Worm (Caenorhabditis elegans): ENCODE results near the gene oac-23.

oac-23 gene

DNA sequence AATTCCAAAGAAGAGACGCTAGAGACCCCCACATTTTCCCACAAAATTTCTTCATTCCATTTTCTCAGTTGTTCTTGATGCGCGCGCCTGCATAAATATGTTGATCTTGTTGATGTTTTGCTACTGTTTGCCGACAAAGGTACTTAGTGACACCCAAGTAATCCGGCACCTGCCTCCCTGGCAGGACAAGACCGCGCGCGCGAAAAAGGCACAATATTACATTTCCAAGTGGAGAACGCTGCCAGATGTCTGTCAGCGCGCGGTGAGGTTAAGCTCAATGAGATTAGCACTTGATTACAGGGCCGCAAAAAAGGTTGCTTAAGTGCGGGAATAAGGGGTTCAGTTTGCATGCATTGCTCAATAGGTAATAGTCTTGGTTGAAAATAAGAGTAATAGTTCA lies 39.6 kb upstream of the oac-23 start:
- no peak for TF ChIP-seq nhr-43 (tag; optimal IDR thresholded peaks at IDR 0.05; ENCODE audit: poor library complexity, severe bottlenecking)
- TF ChIP-seq ceh-82 (tag; optimal IDR thresholded peaks at IDR 0.05) = no peak

DNA sequence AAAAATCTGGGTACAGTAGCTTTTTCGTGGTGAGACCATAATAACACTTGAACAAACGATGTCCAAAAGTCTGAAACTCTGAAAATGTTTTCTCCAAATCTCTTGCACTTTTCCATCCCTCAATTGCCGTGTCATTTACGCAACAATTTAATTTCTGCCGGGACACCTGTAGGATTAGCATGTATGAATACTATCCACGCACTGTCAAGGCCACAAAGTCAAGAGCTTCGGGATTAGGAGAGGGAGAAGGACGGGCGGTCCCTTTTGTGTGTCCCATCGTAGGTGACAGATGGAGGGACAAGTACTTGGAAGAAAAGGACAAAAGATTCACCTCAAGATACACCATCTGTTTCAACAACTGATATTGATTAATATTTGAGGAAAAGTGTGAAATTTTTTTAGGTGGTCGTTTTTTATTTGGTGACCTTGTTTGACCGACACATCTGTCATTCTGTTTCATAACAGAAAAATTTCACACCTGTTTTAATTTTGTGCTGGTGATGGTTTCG lies 38.2 kb upstream of the oac-23 start:
- TF ChIP-seq nhr-43 (tag; optimal IDR thresholded peaks at IDR 0.05; ENCODE audit: poor library complexity, severe bottlenecking) (no peak), hmg-11 (tag; optimal IDR thresholded peaks at IDR 0.05) (no peak), elt-1 (tag; optimal IDR thresholded peaks at IDR 0.05) (no peak), snpc-4 (tag; optimal IDR thresholded peaks at IDR 0.05) (no peak), mml-1 (tag; optimal IDR thresholded peaks at IDR 0.05) (no peak), fkh-2 (tag; optimal IDR thresholded peaks at IDR 0.05) (no peak), sea-2 (GFP tag; optimal IDR thresholded peaks at IDR 0.05) (no peak)

DNA sequence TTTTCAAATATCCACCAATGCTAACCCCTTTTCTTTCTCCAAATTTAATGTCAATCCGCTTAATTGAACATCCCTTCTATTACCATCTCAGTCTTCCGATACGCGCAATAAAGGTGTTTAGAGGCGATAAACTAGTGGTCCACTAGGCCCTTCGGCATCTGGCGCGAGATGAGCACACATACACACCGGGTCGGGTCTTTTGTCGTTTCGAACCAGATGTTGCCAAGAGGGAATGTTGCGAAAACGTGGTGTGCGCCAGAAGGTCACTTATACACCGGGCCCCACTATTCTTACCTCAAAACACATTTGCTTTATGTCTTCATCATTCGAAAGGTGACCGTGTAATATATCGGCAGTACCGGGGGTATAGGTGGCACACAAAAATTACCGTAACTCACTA lies 37.2 kb upstream of the oac-23 start:
- TF ChIP-seq daf-12 (tag; optimal IDR thresholded peaks at IDR 0.05) (no peak), ceh-16 (tag; optimal IDR thresholded peaks at IDR 0.05) (no peak), egl-27 (tag; optimal IDR thresholded peaks at IDR 0.05) (no peak), lin-15B (tag; optimal IDR thresholded peaks at IDR 0.05) (no peak), nhr-67 (tag; optimal IDR thresholded peaks at IDR 0.05) (no peak), fkh-10 (GFP tag; optimal IDR thresholded peaks at IDR 0.05) (no peak), eor-1 (tag; optimal IDR thresholded peaks at IDR 0.05) (no peak), nhr-23 (tag; optimal IDR thresholded peaks at IDR 0.05) (no peak), elt-1 (tag; optimal IDR thresholded peaks at IDR 0.05) (no peak), elt-3 (tag; optimal IDR thresholded peaks at IDR 0.05) (no peak), ceh-28 (tag; optimal IDR thresholded peaks at IDR 0.05) (no peak), nhr-11 (tag; optimal IDR thresholded peaks at IDR 0.05) (no peak), jun-1 (tag; optimal IDR thresholded peaks at IDR 0.05) (no peak)

DNA sequence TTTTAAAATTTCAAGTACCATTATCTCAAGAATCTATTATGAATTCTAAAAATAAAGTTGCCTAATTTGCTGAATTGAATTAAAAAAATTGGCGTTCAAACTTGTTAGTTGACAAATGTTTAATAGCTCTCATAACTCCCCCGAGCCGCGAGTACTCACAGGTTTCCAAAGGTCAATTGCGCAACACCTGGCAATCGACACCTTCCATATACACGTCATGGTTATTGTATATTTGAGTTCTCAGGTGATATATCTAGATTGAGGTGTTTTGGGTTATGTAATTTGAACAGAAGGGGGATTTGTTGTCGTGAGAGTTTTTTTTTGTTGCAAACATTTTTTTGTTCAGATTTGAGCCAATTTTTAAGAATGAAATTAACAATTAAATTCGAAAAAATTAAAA lies 36.7 kb upstream of the oac-23 start:
- TF ChIP-seq unc-62 (GFP tag; optimal IDR thresholded peaks at IDR 0.05) (no peak), ztf-11 (tag; optimal IDR thresholded peaks at IDR 0.05) (no peak), mml-1 (tag; optimal IDR thresholded peaks at IDR 0.05) (no peak), lin-15B (tag; optimal IDR thresholded peaks at IDR 0.05) (no peak)

DNA sequence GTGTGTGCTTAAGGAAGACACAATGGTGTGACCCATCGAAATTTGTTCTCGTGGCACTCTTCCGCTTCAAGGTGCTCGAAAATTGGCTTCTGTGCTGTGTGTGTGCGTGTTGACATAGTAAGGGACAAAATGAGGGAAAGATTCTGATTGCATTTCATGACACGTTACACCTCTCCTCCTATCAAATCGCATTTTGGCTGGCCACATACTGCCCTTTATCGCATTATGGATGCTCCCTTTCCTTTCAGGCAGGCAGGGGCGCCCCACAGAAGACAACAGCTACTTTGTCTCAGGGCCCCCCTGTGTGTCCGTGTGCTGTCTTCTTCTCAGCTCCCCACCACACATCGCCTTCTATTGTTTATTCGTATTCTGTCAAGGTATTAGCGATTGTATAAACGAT lies 33.8 kb upstream of the oac-23 start:
- peak; percentile 27 for TF ChIP-seq fkh-10 (GFP tag; optimal IDR thresholded peaks at IDR 0.05)
- TF ChIP-seq hmg-11 (tag; optimal IDR thresholded peaks at IDR 0.05) = no peak
- TF ChIP-seq nhr-237 (tag; optimal IDR thresholded peaks at IDR 0.05) = no peak

DNA sequence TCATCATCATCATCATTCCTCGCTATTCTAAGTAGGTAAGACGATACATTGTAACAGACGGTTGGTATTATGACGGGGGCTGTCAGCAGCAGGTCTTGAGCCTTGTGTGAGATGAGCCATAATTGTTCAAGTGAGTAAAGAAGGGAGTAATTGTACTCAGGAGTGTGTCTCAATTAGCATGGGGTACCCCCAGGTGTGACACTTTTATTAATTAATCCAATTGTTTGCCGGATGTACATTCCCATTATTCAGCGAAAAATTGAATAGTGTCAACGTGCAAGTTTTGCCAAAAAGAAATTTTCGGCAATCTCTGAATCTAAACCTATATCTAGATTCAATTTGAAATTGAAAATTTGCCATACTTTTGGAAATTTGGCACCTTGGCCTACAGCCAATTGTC lies 32.3 kb upstream of the oac-23 start:
- TF ChIP-seq pha-4 (tag; optimal IDR thresholded peaks at IDR 0.05) (no peak), daf-12 (tag; optimal IDR thresholded peaks at IDR 0.05) (no peak), ceh-82 (tag; optimal IDR thresholded peaks at IDR 0.05) (no peak), fkh-10 (GFP tag; optimal IDR thresholded peaks at IDR 0.05) (no peak), nhr-76 (tag; optimal IDR thresholded peaks at IDR 0.05) (no peak), nhr-28 (tag; optimal IDR thresholded peaks at IDR 0.05) (no peak), ztf-4 (tag; optimal IDR thresholded peaks at IDR 0.05) (no peak), elt-1 (tag; optimal IDR thresholded peaks at IDR 0.05) (no peak), lsy-12 (tag; optimal IDR thresholded peaks at IDR 0.05) (no peak), egl-5 (tag; optimal IDR thresholded peaks at IDR 0.05) (no peak), ama-1 (optimal IDR thresholded peaks at IDR 0.05) (no peak), sea-2 (GFP tag; optimal IDR thresholded peaks at IDR 0.05) (no peak), nhr-43 (tag; optimal IDR thresholded peaks at IDR 0.05; ENCODE audit: poor library complexity, severe bottlenecking) (no peak), nhr-11 (tag; optimal IDR thresholded peaks at IDR 0.05) (no peak), nhr-77 (tag; optimal IDR thresholded peaks at IDR 0.05) (no peak), zag-1 (tag; optimal IDR thresholded peaks at IDR 0.05) (no peak), elt-3 (tag; optimal IDR thresholded peaks at IDR 0.05) (no peak), nhr-237 (tag; optimal IDR thresholded peaks at IDR 0.05) (no peak), lin-39 (tag; optimal IDR thresholded peaks at IDR 0.05) (no peak)

Data from whole organism, L3 larva.